Fruit fly (Drosophila melanogaster) whole organism: ENCODE results near the gene CG17258.

Experiments used
- CG8478 ChIP-seq: fragments of >200 bp; optimal IDR thresholded peaks from 2 replicates; lab custom pipeline; 2018; ENCODE audit warnings: inconsistent platforms
- Dll ChIP-seq: fragments of >200 bp; optimal IDR thresholded peaks from 2 replicates; lab custom pipeline; 2017
- pan ChIP-seq: fragments of >200 bp; optimal IDR thresholded peaks from 2 replicates; lab custom pipeline; 2017
- psq ChIP-seq: fragments of >200 bp; optimal IDR thresholded peaks from 2 replicates; lab custom pipeline; 2017
- usp ChIP-seq: fragments of >200 bp; optimal IDR thresholded peaks from 2 replicates; lab custom pipeline; 2017; ENCODE audit warnings: missing biosample characterization, missing genetic modification characterization, mixed read lengths

- no peak for TF ChIP-seq CG8478 (lab: Kevin White, UChicago)
- TF ChIP-seq usp: no peak
- no peak for TF ChIP-seq Dll
- no peak for TF ChIP-seq psq (lab: Kevin White, UChicago)
- TF ChIP-seq pan (lab: Kevin White, UChicago): no peak
Observed at dm6 chr2L:3058772-3059623, 23.9 kb upstream of the CG17258 start.
